Fruit fly (Drosophila melanogaster): ENCODE data around the gene CTCF.

CTCF gene

dm6 chr3L:7371290-7371689, 14.8 kb upstream of the CTCF start:
- TF ChIP-seq Eip93F (GFP tag; optimal IDR thresholded peaks at IDR 0.05) (no peak), dac (GFP tag; optimal IDR thresholded peaks at IDR 0.05) (no peak), CG10631 (GFP tag; optimal IDR thresholded peaks at IDR 0.05) (no peak), Hr39 (GFP tag; optimal IDR thresholded peaks at IDR 0.05) (no peak), net (GFP tag; optimal IDR thresholded peaks at IDR 0.05) (no peak), ss (GFP tag; optimal IDR thresholded peaks at IDR 0.05) (peak in 1 of 2 experiments; percentile 23), CG1621 (tag; optimal IDR thresholded peaks at IDR 0.05) (peak; percentile 15)

- peak; percentile 17 for TF ChIP-seq vri (GFP tag; optimal IDR thresholded peaks at IDR 0.05)
- peak; percentile 1 for TF ChIP-seq Sox102F (GFP tag; optimal IDR thresholded peaks at IDR 0.05)
- 0 out of 3 replicates have a peak, but pooled peaks have one; percentile 28 for TF ChIP-seq CG6163 (GFP tag; IDR thresholded peaks at IDR 0.05)
- peak; percentile 47 for TF ChIP-seq fkh (GFP tag; optimal IDR thresholded peaks at IDR 0.05)
- no peak for TF ChIP-seq CG1621 (tag; optimal IDR thresholded peaks at IDR 0.05)
- no peak for TF ChIP-seq CG8119 (GFP tag; IDR thresholded peaks at IDR 0.05)
- TF ChIP-seq net (GFP tag; optimal IDR thresholded peaks at IDR 0.05) = peak; percentile 15
- TF ChIP-seq Eip78C (GFP tag) = peak; percentile 84
- peak; percentile 77 for TF ChIP-seq Sox14 (GFP tag; optimal IDR thresholded peaks at IDR 0.05)
- no peak for TF ChIP-seq CG4318 (GFP tag; optimal IDR thresholded peaks at IDR 0.05)
- TF ChIP-seq CG32006 (GFP tag; optimal IDR thresholded peaks at IDR 0.05) = no peak
- TF ChIP-seq ss (GFP tag; optimal IDR thresholded peaks at IDR 0.05) = peak; percentile 9 to 49
- TF ChIP-seq svp (GFP tag) = peak; percentile 64
- TF ChIP-seq Eip75B (GFP tag; optimal IDR thresholded peaks at IDR 0.05) = peak; percentile 7
- peak; percentile 15 for TF ChIP-seq CG6808 (GFP tag; optimal IDR thresholded peaks at IDR 0.05)
These were observed 13.8 kb upstream of the CTCF start for dm6 chr3L:7370231-7370882.

dm6 chr3L:7369543-7369942, 13.0 kb upstream of the CTCF start, which contains the start of gene akirin:
TSS of gene akirin (plus strand) at chr3L:7369843.
- TF ChIP-seq dsx (GFP tag; optimal IDR thresholded peaks at IDR 0.05; ENCODE audit: poor library complexity, severe bottlenecking) = no peak
- no peak for TF ChIP-seq salr (GFP tag; optimal IDR thresholded peaks at IDR 0.05)
- 0 out of 3 replicates have a peak, but pooled peaks have one; percentile 39 for TF ChIP-seq CG6163 (GFP tag; IDR thresholded peaks at IDR 0.05)

- TF ChIP-seq CG10631 (GFP tag; optimal IDR thresholded peaks at IDR 0.05) (no peak), CG6854 (GFP tag; optimal IDR thresholded peaks at IDR 0.05) (peak; percentile 25), CG32006 (GFP tag; optimal IDR thresholded peaks at IDR 0.05) (no peak), topi (GFP tag; optimal IDR thresholded peaks at IDR 0.05) (no peak), vri (GFP tag; optimal IDR thresholded peaks at IDR 0.05) (peak; percentile 8), dsx (GFP tag; optimal IDR thresholded peaks at IDR 0.05; ENCODE audit: poor library complexity, severe bottlenecking) (peak; percentile 86)
These were observed 12.4 kb upstream of the CTCF start, which contains the start of gene Sh3beta for dm6 chr3L:7368934-7369333. TSS of gene Sh3beta (minus strand) at chr3L:7369260.

DNA sequence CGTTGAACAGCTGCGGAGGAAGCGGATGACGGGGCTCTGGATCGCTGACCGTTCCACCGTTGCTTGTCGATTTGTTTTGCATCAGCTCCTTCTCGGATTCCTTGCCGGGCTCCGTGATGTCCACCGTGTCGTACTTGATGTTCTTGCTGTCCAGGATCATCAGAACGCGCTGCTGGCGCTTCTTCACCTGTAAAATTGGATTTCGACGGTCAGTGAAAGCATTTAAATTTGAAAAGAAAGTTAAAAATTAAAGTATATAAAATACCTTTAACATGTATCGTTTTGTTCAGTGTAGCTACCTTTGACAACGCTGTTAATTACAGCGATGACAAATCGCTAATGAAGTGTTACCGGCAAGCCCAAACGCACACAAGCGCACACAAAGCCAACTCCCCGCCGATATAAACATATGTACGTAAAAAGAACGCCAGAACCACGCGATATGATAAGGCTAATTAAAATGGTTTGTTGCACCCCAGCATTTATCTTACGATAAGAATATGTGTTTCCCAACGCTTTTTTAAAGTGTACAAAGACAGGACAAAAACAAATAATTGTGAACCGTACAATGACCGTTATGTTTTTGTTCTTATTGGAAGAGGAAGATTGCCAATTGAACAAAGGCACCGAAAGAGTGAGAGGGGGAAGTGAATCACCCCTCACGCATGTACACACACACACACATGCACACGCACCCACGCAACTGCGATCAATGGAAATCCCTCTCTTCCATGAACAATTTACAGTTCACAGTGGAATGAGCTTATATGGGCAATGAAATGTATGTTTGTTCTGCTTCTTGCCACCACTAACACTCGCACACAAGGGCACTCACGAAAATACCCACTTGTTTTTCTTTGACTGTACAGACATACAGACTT, 11.5 kb upstream of the CTCF start:
- peak; percentile 46 for TF ChIP-seq Sox102F (GFP tag; optimal IDR thresholded peaks at IDR 0.05)
- TF ChIP-seq Sox14 (GFP tag; optimal IDR thresholded peaks at IDR 0.05) = peak; percentile 94
- TF ChIP-seq CG6854 (GFP tag; optimal IDR thresholded peaks at IDR 0.05) = no peak
- TF ChIP-seq Smox (GFP tag; optimal IDR thresholded peaks at IDR 0.05) = no peak
- TF ChIP-seq esn (GFP tag; optimal IDR thresholded peaks at IDR 0.05) = peak; percentile 34
- TF ChIP-seq Blimp-1 (GFP tag; optimal IDR thresholded peaks at IDR 0.05) = peak; percentile 5
- TF ChIP-seq dsx (GFP tag; optimal IDR thresholded peaks at IDR 0.05; ENCODE audit: poor library complexity, severe bottlenecking) = no peak
- TF ChIP-seq spab (GFP tag; optimal IDR thresholded peaks at IDR 0.05) = no peak
- TF ChIP-seq fkh (GFP tag; optimal IDR thresholded peaks at IDR 0.05) = peak; percentile 77
- peak; percentile 28; the same call in 1 of the 3 replicates for TF ChIP-seq CG8119 (GFP tag; IDR thresholded peaks at IDR 0.05)
- TF ChIP-seq achi (GFP tag; optimal IDR thresholded peaks at IDR 0.05) = peak; percentile 8
- no peak for TF ChIP-seq CG11902 (GFP tag; optimal IDR thresholded peaks at IDR 0.05)
- TF ChIP-seq CG3032 (tag; optimal IDR thresholded peaks at IDR 0.05) = no peak
- TF ChIP-seq CG3919 (GFP tag; optimal IDR thresholded peaks at IDR 0.05) = peak; percentile 8
- TF ChIP-seq OdsH (GFP tag; optimal IDR thresholded peaks at IDR 0.05) = no peak
- TF ChIP-seq CG8319 (GFP tag; optimal IDR thresholded peaks at IDR 0.05) = no peak
- TF ChIP-seq svp (GFP tag) = peak; percentile 48
- peak; percentile 25 for TF ChIP-seq lz (GFP tag; optimal IDR thresholded peaks at IDR 0.05)
- no peak for TF ChIP-seq CG4318 (GFP tag; optimal IDR thresholded peaks at IDR 0.05)
- peak; percentile 73 for TF ChIP-seq Eip93F (GFP tag; optimal IDR thresholded peaks at IDR 0.05)
- peak; percentile 82 for TF ChIP-seq Eip78C (GFP tag)
- no peak for TF ChIP-seq CG7368 (GFP tag; optimal IDR thresholded peaks at IDR 0.05)
- peak; percentile 10 for TF ChIP-seq CG8632 (GFP tag; optimal IDR thresholded peaks at IDR 0.05)
- TF ChIP-seq ss (GFP tag; optimal IDR thresholded peaks at IDR 0.05) = peak; percentile 44 to 45
- TF ChIP-seq CG15336 (GFP tag; IDR thresholded peaks at IDR 0.05) = peak; percentile 41
